Fruit fly (Drosophila melanogaster) whole organism, embryonic: ENCODE measurements around the gene AP-2alpha.

Experiments
- ci ChIP-seq: fragments of 200-800 bp; sonication (Bioruptor generic); IDR thresholded peaks from 3 replicates; pipeline ENCODE4 v1.3.6; 2022; ENCODE audit warnings: missing biosample characterization, missing genetic modification characterization
- kay ChIP-seq: fragments of 200-800 bp; sonication (Bioruptor generic); optimal IDR thresholded peaks from 2 replicates; lab custom pipeline; 2016; ENCODE audit warnings: missing biosample characterization, missing genetic modification characterization

dm6 chr2L:422573-422972, 8.0 kb upstream of the AP-2alpha start, which contains the start of gene BBS8:
- TF ChIP-seq kay (GFP tag; lab: Kevin White, UChicago) (no peak), ci (GFP tag; lab: Robert Waterston, UW) (no peak)
